Fruit fly (Drosophila melanogaster): ENCODE measurements around the gene CG2260.

CG2260 gene

DNA sequence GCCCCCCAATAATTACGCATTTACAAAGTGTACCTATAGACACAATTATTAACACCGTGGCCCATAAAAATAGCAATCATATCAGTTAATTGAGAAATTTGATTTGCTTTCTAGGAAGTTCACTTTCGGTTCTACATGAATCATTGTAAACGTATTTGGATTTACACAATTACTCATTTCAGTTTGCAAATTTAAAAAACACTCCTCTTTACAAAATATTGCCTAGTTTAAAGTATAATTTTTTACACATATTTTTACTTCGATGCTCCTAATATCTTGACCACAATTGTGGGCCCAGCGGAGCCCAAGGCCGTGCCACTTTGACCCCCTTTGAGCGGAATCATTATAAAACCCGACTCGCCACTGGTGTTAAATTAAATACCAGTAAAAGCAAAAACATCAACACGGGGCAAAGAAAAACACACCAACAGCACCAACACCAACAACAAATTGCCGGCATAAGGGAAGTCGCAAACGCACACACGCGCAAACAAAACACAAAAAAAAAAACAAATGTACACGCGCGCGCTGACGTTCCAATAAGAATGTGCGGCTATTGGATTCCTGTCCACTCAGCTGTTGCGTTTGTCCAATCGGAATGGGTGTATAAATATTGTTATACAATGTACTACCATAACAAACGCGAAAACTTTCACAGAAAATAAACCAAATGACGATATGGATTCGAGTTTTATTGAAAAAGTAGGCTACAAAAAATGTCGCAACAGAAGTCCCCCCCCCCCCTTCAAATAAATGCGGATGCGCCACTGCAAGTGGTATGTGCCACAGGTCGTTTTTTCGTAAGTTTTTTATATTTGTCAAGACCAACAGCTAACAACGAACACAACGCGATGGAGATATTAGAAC, 6.2 kb downstream of the CG2260 start (continued):
- TF ChIP-seq klu (GFP tag; IDR thresholded peaks at IDR 0.05) (no peak), dpn (GFP tag; optimal IDR thresholded peaks at IDR 0.05) (peak in 1 of 2 experiments; percentile 38), CG4328 (GFP tag; optimal IDR thresholded peaks at IDR 0.05) (peak; percentile 38), shn (GFP tag; optimal IDR thresholded peaks at IDR 0.05) (no peak), CG10565 (GFP tag; optimal IDR thresholded peaks at IDR 0.05) (no peak), ro (GFP tag; IDR thresholded peaks at IDR 0.05) (no peak), Vsx1 (GFP tag; optimal IDR thresholded peaks at IDR 0.05) (no peak), CG12104 (GFP tag; optimal IDR thresholded peaks at IDR 0.05) (peak; percentile 42), odd (GFP tag; optimal IDR thresholded peaks at IDR 0.05) (peak; percentile 66), dmrt11E (tag; optimal IDR thresholded peaks at IDR 0.05) (no peak), pros (GFP tag; optimal IDR thresholded peaks at IDR 0.05) (no peak), Atf6 (GFP tag; IDR thresholded peaks at IDR 0.05) (peak; percentile 70), CG32772 (GFP tag; IDR thresholded peaks at IDR 0.05) (no peak), pum (GFP tag; optimal IDR thresholded peaks at IDR 0.05) (peak; percentile 15), CG13123 (GFP tag; optimal IDR thresholded peaks at IDR 0.05) (no peak), mld (GFP tag; IDR thresholded peaks at IDR 0.05; ENCODE audit: partially characterized antibody) (no peak), H2.0 (GFP tag; IDR thresholded peaks at IDR 0.05) (peak; percentile 11; the same call in 1 of the 2 replicates), Ets97D (GFP tag; optimal IDR thresholded peaks at IDR 0.05) (no peak), Gsc (GFP tag; IDR thresholded peaks at IDR 0.05) (no peak), cas (GFP tag; IDR thresholded peaks at IDR 0.05) (no peak), z (GFP tag; IDR thresholded peaks at IDR 0.05) (no peak), CG15269 (tag; optimal IDR thresholded peaks at IDR 0.05) (peak; percentile 84), Optix (GFP tag; IDR thresholded peaks at IDR 0.05) (no peak), zf30C (GFP tag; optimal IDR thresholded peaks at IDR 0.05) (no peak), wor (GFP tag; IDR thresholded peaks at IDR 0.05) (no peak), CG1832 (GFP tag; optimal IDR thresholded peaks at IDR 0.05) (no peak), fd96Cb (tag; optimal IDR thresholded peaks at IDR 0.05) (peak; percentile 54), CG16813 (GFP tag; IDR thresholded peaks at IDR 0.05; ENCODE audit: partially characterized antibody) (no peak), TFAM (GFP tag; optimal IDR thresholded peaks at IDR 0.05) (no peak), lmd (GFP tag; IDR thresholded peaks at IDR 0.05) (peak; percentile 67), psq (GFP tag; optimal IDR thresholded peaks at IDR 0.05) (no peak), CG5180 (GFP tag; optimal IDR thresholded peaks at IDR 0.05) (peak; percentile 35), Mad (GFP tag; optimal IDR thresholded peaks at IDR 0.05) (no peak), dimm (GFP tag; IDR thresholded peaks at IDR 0.05) (no peak), stwl (tag; optimal IDR thresholded peaks at IDR 0.05) (no peak), sima (GFP tag; optimal IDR thresholded peaks at IDR 0.05) (peak; percentile 6), vfl (GFP tag; optimal IDR thresholded peaks at IDR 0.05) (peak; percentile 64), CG11696 (GFP tag; IDR thresholded peaks at IDR 0.05) (peak; percentile 78), CG12299 (tag; optimal IDR thresholded peaks at IDR 0.05) (peak; percentile 25), CG5953 (GFP tag; IDR thresholded peaks at IDR 0.05) (no peak), wek (GFP tag; optimal IDR thresholded peaks at IDR 0.05) (no peak), bbx (GFP tag; IDR thresholded peaks at IDR 0.05; ENCODE audit: partially characterized antibody) (no peak), Rx (GFP tag; IDR thresholded peaks at IDR 0.05) (no peak), nau (GFP tag; optimal IDR thresholded peaks at IDR 0.05) (peak; percentile 13), ems (GFP tag; optimal IDR thresholded peaks at IDR 0.05) (peak; percentile 63), CG11456 (GFP tag; IDR thresholded peaks at IDR 0.05) (no peak), ase (GFP tag; IDR thresholded peaks at IDR 0.05) (no peak), slou (GFP tag; optimal IDR thresholded peaks at IDR 0.05) (no peak), CG1602 (GFP tag; optimal IDR thresholded peaks at IDR 0.05) (peak; percentile 24), dati (GFP tag; IDR thresholded peaks at IDR 0.05) (no peak)

Data from whole organism, embryonic.